Fruit fly (Drosophila melanogaster) whole organism, embryonic: Measurements from ENCODE around the gene CG17343.

Experiments
- Blimp-1 ChIP-seq: fragments of 200-800 bp; sonication (Bioruptor generic); optimal IDR thresholded peaks from 3 replicates; lab custom pipeline; 2018; ENCODE audit warnings: missing biosample characterization, missing genetic modification characterization, mild to moderate bottlenecking, moderate library complexity, missing genetic modification reagents
- BtbVII ChIP-seq: fragments of 200-800 bp; sonication (Bioruptor generic); optimal IDR thresholded peaks from 3 replicates; lab custom pipeline; 2017; ENCODE audit warnings: missing biosample characterization, mild to moderate bottlenecking, missing genetic modification characterization
- CG10543 ChIP-seq: fragments of 200-800 bp; sonication (Bioruptor generic); optimal IDR thresholded peaks from 3 replicates; lab custom pipeline; 2017; ENCODE audit warnings: missing biosample characterization, mild to moderate bottlenecking, missing genetic modification characterization, moderate library complexity
- CG10979 ChIP-seq: fragments of 200-800 bp; sonication (Bioruptor generic); optimal IDR thresholded peaks from 2 replicates; lab custom pipeline; 2018; ENCODE audit warnings: missing biosample characterization, mild to moderate bottlenecking, missing genetic modification characterization, moderate library complexity
- CG12104 ChIP-seq: fragments of 200-800 bp; sonication (Bioruptor generic); optimal IDR thresholded peaks from 3 replicates; lab custom pipeline; 2016; ENCODE audit warnings: missing biosample characterization, missing genetic modification characterization
- CG12219 ChIP-seq: fragments of 200-800 bp; sonication (Bioruptor generic); optimal IDR thresholded peaks from 3 replicates; lab custom pipeline; 2018; ENCODE audit warnings: missing biosample characterization, mild to moderate bottlenecking, missing genetic modification characterization
- CG12299 ChIP-seq: fragments of 200-800 bp; sonication (Bioruptor generic); optimal IDR thresholded peaks from 2 replicates; lab custom pipeline; 2018; ENCODE audit warnings: missing biosample characterization, mild to moderate bottlenecking, missing genetic modification characterization
- CG12744 ChIP-seq: fragments of 200-800 bp; sonication (Bioruptor generic); optimal IDR thresholded peaks from 2 replicates; lab custom pipeline; 2016; ENCODE audit warnings: missing biosample characterization, missing genetic modification characterization
- CG13624 ChIP-seq: fragments of 200-800 bp; sonication (Bioruptor generic); optimal IDR thresholded peaks from 2 replicates; lab custom pipeline; 2016; ENCODE audit warnings: missing biosample characterization, missing genetic modification characterization
- CG13894 ChIP-seq: fragments of 200-800 bp; sonication (Bioruptor generic); optimal IDR thresholded peaks from 3 replicates; lab custom pipeline; 2018; ENCODE audit warnings: missing biosample characterization, mild to moderate bottlenecking, missing genetic modification characterization, moderate library complexity
- CG1602 ChIP-seq: fragments of 200-800 bp; sonication (Bioruptor generic); optimal IDR thresholded peaks from 3 replicates; lab custom pipeline; 2016; ENCODE audit warnings: missing biosample characterization, missing genetic modification characterization
- CG2889 ChIP-seq: fragments of 200-800 bp; sonication (Bioruptor generic); IDR thresholded peaks from 3 replicates; pipeline ENCODE4 v1.3.6; 2022; ENCODE audit warnings: missing biosample characterization, missing genetic modification characterization
- CG31441 ChIP-seq: fragments of 200-800 bp; sonication (Bioruptor generic); IDR thresholded peaks from 2 replicates; pipeline ENCODE4 v1.3.6; 2022; ENCODE audit warnings: missing biosample characterization, missing genetic modification characterization
- CG32532 ChIP-seq: fragments of 200-800 bp; sonication (Bioruptor generic); IDR thresholded peaks from 2 replicates; pipeline ENCODE4 v1.3.6; 2022; ENCODE audit warnings: missing biosample characterization, missing genetic modification characterization
- CG3281 ChIP-seq: fragments of 200-800 bp; sonication (Bioruptor generic); optimal IDR thresholded peaks from 3 replicates; lab custom pipeline; 2017; ENCODE audit warnings: missing biosample characterization, mild to moderate bottlenecking, missing genetic modification characterization
- CG4282 ChIP-seq: fragments of 200-800 bp; sonication (Bioruptor generic); optimal IDR thresholded peaks from 2 replicates; lab custom pipeline; 2016; ENCODE audit warnings: missing biosample characterization, missing genetic modification characterization
- CG4820 ChIP-seq: fragments of 200-800 bp; sonication (Bioruptor generic); optimal IDR thresholded peaks from 3 replicates; lab custom pipeline; 2016; ENCODE audit warnings: missing biosample characterization, missing genetic modification characterization
- CG6654 ChIP-seq: fragments of 200-800 bp; sonication (Bioruptor generic); optimal IDR thresholded peaks from 2 replicates; lab custom pipeline; 2017; ENCODE audit warnings: missing biosample characterization, mild to moderate bottlenecking, missing genetic modification characterization
- CG7372 ChIP-seq: fragments of 200-800 bp; sonication (Bioruptor generic); IDR thresholded peaks from 2 replicates; pipeline ENCODE4 v1.3.6; 2022; ENCODE audit warnings: missing biosample characterization, missing genetic modification characterization
- CG7786 ChIP-seq: fragments of 200-800 bp; sonication (Bioruptor generic); optimal IDR thresholded peaks from 2 replicates; lab custom pipeline; 2016; ENCODE audit warnings: missing biosample characterization, missing genetic modification characterization
- CG9932 ChIP-seq: fragments of 200-800 bp; sonication (Bioruptor generic); IDR thresholded peaks from 2 replicates; pipeline ENCODE4 v1.3.6; 2022; ENCODE audit warnings: missing biosample characterization, missing genetic modification characterization
- Chrac-16 ChIP-seq: fragments of 200-800 bp; sonication (Bioruptor generic); optimal IDR thresholded peaks from 3 replicates; lab custom pipeline; 2016; ENCODE audit warnings: missing biosample characterization, missing genetic modification characterization
- Ets65A ChIP-seq: fragments of 200-800 bp; sonication (Bioruptor generic); peaks from one replicate; lab custom pipeline; 2016; ENCODE audit warnings: missing biosample characterization, missing genetic modification characterization
- Fer1 ChIP-seq: fragments of 200-800 bp; sonication (Bioruptor generic); optimal IDR thresholded peaks from 2 replicates; lab custom pipeline; 2017; ENCODE audit warnings: missing biosample characterization, mild to moderate bottlenecking, missing genetic modification characterization
- Fer3 ChIP-seq: fragments of 200-800 bp; sonication (Bioruptor generic); optimal IDR thresholded peaks from 2 replicates; lab custom pipeline; 2018; ENCODE audit warnings: missing biosample characterization, mild to moderate bottlenecking, missing genetic modification characterization, moderate library complexity
- Gug ChIP-seq: fragments of 200-800 bp; sonication (Bioruptor generic); IDR thresholded peaks from 4 replicates; pipeline ENCODE4 v1.3.6; 2022; ENCODE audit warnings: missing biosample characterization, missing genetic modification characterization
- Lhr ChIP-seq: fragments of 200-800 bp; sonication (Bioruptor generic); optimal IDR thresholded peaks from 3 replicates; lab custom pipeline; 2017; ENCODE audit warnings: mild to moderate bottlenecking, missing biosample characterization, missing genetic modification reagents, missing genetic modification characterization
- Opbp ChIP-seq: fragments of 200-800 bp; sonication (Bioruptor generic); IDR thresholded peaks from 3 replicates; pipeline ENCODE4 v1.3.6; 2022; ENCODE audit warnings: missing biosample characterization, missing genetic modification characterization; ENCODE audit not compliant: partially characterized antibody
- Poxn ChIP-seq: fragments of 200-800 bp; sonication (Bioruptor generic); IDR thresholded peaks from 2 replicates; pipeline ENCODE4 v1.3.6; 2022; ENCODE audit warnings: missing biosample characterization, missing genetic modification characterization
- ap ChIP-seq: fragments of 200-800 bp; sonication (Bioruptor generic); IDR thresholded peaks from 2 replicates; pipeline ENCODE4 v1.3.6; 2022; ENCODE audit warnings: missing biosample characterization, missing genetic modification characterization
- bowl ChIP-seq: fragments of 200-800 bp; sonication (Bioruptor generic); IDR thresholded peaks from 2 replicates; pipeline ENCODE4 v1.3.6; 2022; ENCODE audit warnings: missing biosample characterization, missing genetic modification characterization
- dan ChIP-seq: fragments of 200-800 bp; sonication (Bioruptor generic); IDR thresholded peaks from 2 replicates; pipeline ENCODE4 v1.3.6; 2022; ENCODE audit warnings: missing biosample characterization, missing genetic modification characterization
- dati ChIP-seq: fragments of 200-800 bp; sonication (Bioruptor generic); IDR thresholded peaks from 2 replicates; pipeline ENCODE4 v1.3.6; 2022; ENCODE audit warnings: missing biosample characterization, missing genetic modification characterization
- dysf ChIP-seq: fragments of 200-800 bp; sonication (Bioruptor generic); IDR thresholded peaks from 3 replicates; pipeline ENCODE4 v1.3.6; 2022; ENCODE audit warnings: missing biosample characterization, missing genetic modification characterization
- fd3F ChIP-seq: fragments of 200-800 bp; sonication (Bioruptor generic); optimal IDR thresholded peaks from 2 replicates; lab custom pipeline; 2018; ENCODE audit warnings: missing biosample characterization, mild to moderate bottlenecking, missing genetic modification characterization, moderate library complexity
- gfzf ChIP-seq: fragments of 200-800 bp; sonication (Bioruptor generic); optimal IDR thresholded peaks from 2 replicates; lab custom pipeline; 2016; ENCODE audit warnings: missing biosample characterization, mild to moderate bottlenecking, missing genetic modification characterization, moderate library complexity
- gsb ChIP-seq: fragments of 200-800 bp; sonication (Bioruptor generic); IDR thresholded peaks from 2 replicates; pipeline ENCODE4 v1.3.6; 2022; ENCODE audit warnings: missing biosample characterization, missing genetic modification characterization
- gsb-n ChIP-seq: fragments of 200-800 bp; sonication (Bioruptor generic); optimal IDR thresholded peaks from 3 replicates; lab custom pipeline; 2018; ENCODE audit warnings: missing biosample characterization, mild to moderate bottlenecking, missing genetic modification characterization
- gt ChIP-seq: fragments of 200-800 bp; sonication (Bioruptor generic); IDR thresholded peaks from 2 replicates; pipeline ENCODE4 v1.3.6; 2022; ENCODE audit warnings: missing biosample characterization, missing genetic modification characterization
- mam ChIP-seq: fragments of 200-800 bp; sonication (Bioruptor generic); optimal IDR thresholded peaks from 3 replicates; lab custom pipeline; 2016; ENCODE audit warnings: missing biosample characterization, missing genetic modification characterization
- mld ChIP-seq: fragments of 200-800 bp; sonication (Bioruptor generic); IDR thresholded peaks from 3 replicates; pipeline ENCODE4 v1.3.6; 2022; ENCODE audit warnings: missing biosample characterization, missing genetic modification characterization; ENCODE audit not compliant: partially characterized antibody
- pfk ChIP-seq: fragments of 200-800 bp; sonication (Bioruptor generic); optimal IDR thresholded peaks from 2 replicates; lab custom pipeline; 2018; ENCODE audit warnings: missing biosample characterization, mild to moderate bottlenecking, missing genetic modification characterization, moderate library complexity
- pita ChIP-seq: fragments of 200-800 bp; sonication (Bioruptor generic); optimal IDR thresholded peaks from 2 replicates; lab custom pipeline; 2017; ENCODE audit warnings: missing biosample characterization, mild to moderate bottlenecking, missing genetic modification characterization
- ranshi ChIP-seq: fragments of 200-800 bp; sonication (Bioruptor generic); IDR thresholded peaks from 2 replicates; pipeline ENCODE4 v1.3.6; 2022; ENCODE audit warnings: missing biosample characterization, missing genetic modification characterization
- row ChIP-seq: fragments of 200-800 bp; sonication (Bioruptor generic); IDR thresholded peaks from 3 replicates; pipeline ENCODE4 v1.3.6; 2022; ENCODE audit warnings: missing biosample characterization, missing genetic modification characterization
- sima ChIP-seq: fragments of 200-800 bp; sonication (Bioruptor generic); optimal IDR thresholded peaks from 2 replicates; lab custom pipeline; 2016; ENCODE audit warnings: missing biosample characterization, missing genetic modification characterization
- slou ChIP-seq: fragments of 200-800 bp; sonication (Bioruptor generic); optimal IDR thresholded peaks from 3 replicates; lab custom pipeline; 2016; ENCODE audit warnings: missing biosample characterization, missing genetic modification characterization
- vfl ChIP-seq: fragments of 200-800 bp; sonication (Bioruptor generic); optimal IDR thresholded peaks from 2 replicates; lab custom pipeline; 2016; ENCODE audit warnings: missing biosample characterization, missing genetic modification characterization
- wdn ChIP-seq: fragments of 200-800 bp; sonication (Bioruptor generic); IDR thresholded peaks from 2 replicates; pipeline ENCODE4 v1.3.6; 2022; ENCODE audit warnings: missing biosample characterization, missing genetic modification characterization
- zf30C ChIP-seq: fragments of 200-800 bp; sonication (Bioruptor generic); optimal IDR thresholded peaks from 3 replicates; lab custom pipeline; 2018; ENCODE audit warnings: missing biosample characterization, mild to moderate bottlenecking, missing genetic modification characterization
- zfh1 ChIP-seq: fragments of 200-800 bp; sonication (Bioruptor generic); IDR thresholded peaks from 3 replicates; pipeline ENCODE4 v1.3.6; 2022; ENCODE audit warnings: missing biosample characterization, missing genetic modification characterization

CG17343 gene

DNA sequence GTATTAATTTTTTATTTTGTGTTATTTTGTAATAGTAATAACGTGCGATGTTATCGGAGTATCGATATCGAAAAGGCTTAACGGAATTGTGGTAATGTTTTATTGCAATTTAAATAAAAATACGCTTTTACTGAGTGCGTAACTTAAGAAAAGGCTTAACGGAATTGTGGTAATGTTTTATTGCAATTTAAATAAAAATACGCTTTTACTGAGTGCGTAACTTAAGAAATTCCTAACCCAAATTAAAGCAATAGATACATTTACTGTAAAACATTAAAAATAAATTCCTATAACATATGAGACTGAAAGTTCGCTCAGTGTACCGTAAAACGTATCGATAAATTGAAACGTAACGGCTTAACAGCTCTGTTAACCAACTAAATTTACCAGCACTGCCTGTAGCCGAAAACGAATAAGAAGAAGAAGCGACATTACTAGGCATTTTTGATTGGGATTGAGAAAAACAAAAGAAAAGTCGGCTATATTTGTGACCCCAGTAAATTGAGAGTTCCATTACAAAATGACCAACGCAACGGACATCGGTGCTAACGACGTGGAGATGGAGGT, 13.1 kb upstream of the CG17343 start, which contains the start of gene Rpn3 (continued):
- TF ChIP-seq Fer1 (peak; percentile 75), row (GFP tag; lab: Robert Waterston, UW) (peak; percentile 93), CG2889 (GFP tag; lab: Robert Waterston, UW) (peak; percentile 82), slou (GFP tag; lab: Kevin White, UChicago) (peak; percentile 68), pfk (no peak), sima (GFP tag; lab: Kevin White, UChicago) (peak; percentile 17), ranshi (GFP tag; lab: Robert Waterston, UW) (peak; percentile 86), CG3281 (GFP tag; lab: Kevin White, UChicago) (peak; percentile 80), CG4282 (GFP tag; lab: Kevin White, UChicago) (peak; percentile 38), dan (GFP tag; lab: Robert Waterston, UW) (no peak), Poxn (GFP tag; lab: Robert Waterston, UW) (peak; percentile 10; the same call in 1 of the 2 replicates), gsb (peak; percentile 55; the same call in 1 of the 2 replicates), CG6654 (GFP tag; lab: Kevin White, UChicago) (no peak), CG1602 (GFP tag; lab: Kevin White, UChicago) (peak; percentile 86), CG31441 (GFP tag; lab: Robert Waterston, UW) (peak; percentile 88), CG7786 (GFP tag; lab: Kevin White, UChicago) (peak; percentile 83), CG9932 (GFP tag; lab: Robert Waterston, UW) (peak; percentile 88), dati (GFP tag; lab: Robert Waterston, UW) (peak; percentile 65), CG10543 (GFP tag; lab: Kevin White, UChicago) (peak; percentile 16), vfl (GFP tag; lab: Kevin White, UChicago) (peak; percentile 84), wdn (GFP tag; lab: Robert Waterston, UW) (peak; percentile 77), CG10979 (tag; lab: Kevin White, UChicago) (peak; percentile 84), CG12104 (GFP tag; lab: Kevin White, UChicago) (peak; percentile 70), CG7372 (peak; percentile 53; the same call in 1 of the 2 replicates), CG12744 (peak; percentile 70), Opbp (no peak; the same call in 2 of the 3 replicates), BtbVII (peak; percentile 38), CG12219 (GFP tag; lab: Kevin White, UChicago) (peak; percentile 63), Ets65A (GFP tag; lab: Kevin White, UChicago) (peak; percentile 93), CG12299 (tag; lab: Kevin White, UChicago) (peak; percentile 68), Lhr (GFP tag; lab: Kevin White, UChicago) (peak; percentile 34), Chrac-16 (GFP tag; lab: Kevin White, UChicago) (peak; percentile 88), CG32532 (GFP tag; lab: Robert Waterston, UW) (peak; percentile 88), Blimp-1 (GFP tag; lab: Kevin White, UChicago) (peak; percentile 85), zfh1 (GFP tag; lab: Robert Waterston, UW) (peak; percentile 90), CG13624 (GFP tag; lab: Kevin White, UChicago) (peak; percentile 79), gt (0 out of 2 replicates have a peak, but pooled peaks have one; percentile 19), zf30C (GFP tag; lab: Kevin White, UChicago) (peak; percentile 96), gfzf (no peak), fd3F (GFP tag; lab: Kevin White, UChicago) (peak; percentile 64), ap (GFP tag; lab: Robert Waterston, UW) (peak; percentile 80), CG13894 (tag; lab: Kevin White, UChicago) (peak; percentile 37), dysf (GFP tag; lab: Robert Waterston, UW) (peak; percentile 84), Fer3 (peak; percentile 79), bowl (GFP tag; lab: Robert Waterston, UW) (no peak), Gug (GFP tag; lab: Robert Waterston, UW) (peak; percentile 57; the same call in 3 of the 4 replicates), mam (GFP tag; lab: Kevin White, UChicago) (peak; percentile 83), pita (GFP tag; lab: Kevin White, UChicago) (no peak), gsb-n (tag; lab: Kevin White, UChicago) (peak; percentile 69), CG4820 (peak; percentile 73), mld (GFP tag; lab: Robert Waterston, UW) (no peak)
